Fruit fly (Drosophila melanogaster) ovary, adult (tissue): ENCODE data around the gene CG7079.

Experiments used
- CG17801 ChIP-seq: fragments of 200-800 bp; optimal IDR thresholded peaks from 2 replicates; lab custom pipeline; 2019; ENCODE audit warnings: missing biosample characterization, mild to moderate bottlenecking, missing genetic modification characterization, moderate library complexity; ENCODE audit not compliant: partially characterized antibody

The CG7079 gene

DNA sequence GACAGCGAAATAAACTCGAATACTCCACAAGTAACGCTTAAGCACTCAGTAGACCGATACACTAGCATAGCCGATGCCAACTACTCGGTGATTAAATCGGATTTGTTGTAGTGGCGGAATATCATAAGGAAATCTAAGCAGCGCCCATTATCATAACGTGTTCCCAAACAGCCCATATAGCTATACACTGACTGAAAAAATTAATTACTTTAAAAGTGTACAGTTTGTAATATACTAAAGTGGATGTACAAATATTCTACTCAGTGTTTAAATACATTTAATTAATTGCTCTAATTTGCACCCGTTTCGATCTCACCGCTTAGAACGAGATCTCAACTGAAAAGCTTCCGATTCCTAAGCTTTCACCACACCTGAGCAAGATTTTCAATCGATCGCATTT is at the start of gene CG7079:
CG7079 (minus strand) TSS at position 101 of the 400 bp plus-strand sequence.
- TF ChIP-seq CG17801 (GFP tag; lab: Kevin White, UChicago) = no peak

DNA sequence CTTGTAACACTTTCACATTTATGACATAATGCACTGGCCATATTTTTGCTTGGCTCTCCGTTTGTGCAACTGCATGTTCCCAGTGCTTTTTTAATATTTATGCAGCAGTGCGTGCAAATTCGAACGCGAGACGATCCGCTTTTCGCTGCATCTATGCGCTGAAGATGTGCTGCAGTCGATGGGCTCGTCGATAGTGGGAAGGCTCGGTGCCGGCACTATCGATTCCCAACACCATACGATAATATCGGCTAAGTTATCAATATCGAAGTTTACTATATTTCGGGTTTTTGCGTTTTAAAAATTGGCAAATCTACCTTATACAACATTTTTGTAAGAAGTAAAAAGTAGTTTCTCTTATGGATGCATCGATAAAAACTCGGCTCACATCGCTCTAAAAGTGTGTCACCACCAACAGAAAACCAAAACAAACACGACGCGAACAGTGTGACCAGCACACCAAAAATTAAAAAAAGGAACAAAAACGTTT is 49.0 kb upstream of the CG7079 start, which contains the start of gene RhoGAP93B:
RhoGAP93B (minus strand) TSS at position 197 of the 487 bp plus-strand sequence.
- TF ChIP-seq CG17801 (GFP tag; lab: Kevin White, UChicago) = peak; percentile 95

DNA sequence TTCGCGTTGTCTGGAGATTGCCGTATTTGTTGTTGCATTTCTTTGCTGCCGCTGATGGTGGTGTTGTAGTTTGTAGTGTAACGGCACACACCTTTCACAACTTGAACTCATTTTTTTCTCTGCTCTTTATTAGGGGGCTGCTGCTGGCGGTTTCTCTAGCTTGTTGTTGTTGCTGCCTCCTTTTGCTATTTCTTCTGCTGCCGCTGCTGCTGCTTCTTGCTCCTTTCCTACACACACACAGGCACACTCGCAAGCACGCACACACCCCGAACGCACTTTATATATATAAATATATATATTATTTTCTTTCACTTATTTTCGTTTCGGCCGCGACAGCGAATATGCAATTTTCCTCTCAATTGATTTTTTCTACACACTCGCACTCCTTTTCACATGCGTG is 48.5 kb upstream of the CG7079 start:
- TF ChIP-seq CG17801 (GFP tag; lab: Kevin White, UChicago) = no peak

DNA sequence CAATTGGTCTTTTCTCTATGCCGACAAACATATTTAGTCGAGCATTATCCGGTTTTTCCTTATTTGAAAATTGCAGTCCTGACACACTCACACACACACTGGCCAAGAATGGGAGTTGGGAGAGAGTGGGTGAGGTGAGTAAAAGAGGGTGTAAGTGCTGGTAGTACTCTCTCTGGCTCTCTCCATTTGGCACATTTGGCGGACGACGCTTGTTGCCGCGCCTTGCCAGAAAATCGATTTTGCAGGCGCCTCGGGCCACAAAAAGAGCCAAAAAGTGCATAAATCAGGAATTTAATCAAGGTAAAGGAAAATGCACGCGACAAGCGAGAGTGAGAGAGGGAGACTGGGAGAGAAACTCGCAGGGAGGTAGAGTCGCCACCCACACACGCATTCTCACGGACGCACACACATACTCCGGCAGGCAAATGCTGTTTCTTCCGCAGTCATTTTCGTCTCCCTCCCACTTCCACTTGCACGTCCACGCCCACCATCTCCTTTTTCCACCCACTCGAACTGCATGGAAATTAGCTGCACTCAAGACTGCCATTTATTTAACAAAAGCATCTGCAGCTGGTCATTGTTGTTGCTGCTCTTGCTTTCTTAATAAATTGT is 48.0 kb upstream of the CG7079 start:
- no peak for TF ChIP-seq CG17801 (GFP tag; lab: Kevin White, UChicago)

DNA sequence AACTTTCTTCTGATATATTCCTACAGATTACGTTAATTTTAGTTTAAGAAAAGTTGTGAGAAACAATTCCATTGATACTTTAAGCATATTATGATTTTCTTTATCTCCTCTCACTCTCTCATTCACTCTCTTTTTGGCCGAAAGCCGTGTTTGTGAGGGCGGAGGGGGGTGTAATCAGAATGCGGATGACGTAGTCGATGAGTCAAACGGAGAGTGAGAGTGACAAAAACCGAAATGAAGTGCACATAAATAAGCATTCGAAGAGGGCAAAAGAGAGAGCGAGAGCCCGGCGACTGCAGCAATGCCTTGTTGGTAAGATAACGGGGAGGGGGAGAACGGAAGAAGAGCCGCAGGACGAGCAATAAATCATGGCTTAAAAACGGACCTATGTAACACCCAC is 45.7 kb upstream of the CG7079 start:
- TF ChIP-seq CG17801 (GFP tag; lab: Kevin White, UChicago) = no peak

DNA sequence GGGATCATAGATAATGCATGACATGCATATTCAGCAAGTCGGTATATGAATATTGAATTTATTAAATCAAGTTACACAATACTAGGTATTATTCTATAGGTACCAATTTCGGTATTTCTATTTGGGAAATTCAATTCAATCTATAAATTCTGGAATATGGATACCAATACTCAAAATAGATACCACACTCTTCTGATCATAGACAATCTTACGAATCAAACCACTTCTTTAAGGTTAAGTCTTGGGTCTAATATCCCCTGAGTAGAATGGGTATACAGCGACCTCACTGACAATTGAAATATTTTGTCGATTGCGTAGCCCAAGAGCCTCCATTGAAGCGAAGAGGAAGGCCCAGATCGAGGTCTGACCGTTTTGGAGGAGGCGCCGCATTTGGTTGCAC is 44.2 kb upstream of the CG7079 start:
- TF ChIP-seq CG17801 (GFP tag; lab: Kevin White, UChicago) = no peak

DNA sequence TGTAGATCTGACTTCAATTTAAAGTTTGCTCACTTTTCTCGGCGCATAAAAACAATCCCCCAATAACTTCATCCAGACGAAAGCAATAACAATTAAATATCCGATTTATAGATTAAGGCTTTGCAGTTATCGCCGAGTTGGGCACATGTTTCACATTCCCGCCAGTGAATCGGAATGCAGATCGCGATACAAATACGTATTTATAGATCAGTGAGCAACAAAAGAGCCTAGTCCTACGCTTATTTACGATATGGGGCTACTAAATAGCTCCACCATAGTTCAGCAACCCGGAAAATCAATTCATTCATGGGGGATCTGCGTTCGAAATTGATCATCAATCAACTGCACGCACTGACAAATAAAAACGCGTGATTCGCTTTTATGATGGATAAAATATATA is 43.4 kb upstream of the CG7079 start:
- no peak for TF ChIP-seq CG17801 (GFP tag; lab: Kevin White, UChicago)

DNA sequence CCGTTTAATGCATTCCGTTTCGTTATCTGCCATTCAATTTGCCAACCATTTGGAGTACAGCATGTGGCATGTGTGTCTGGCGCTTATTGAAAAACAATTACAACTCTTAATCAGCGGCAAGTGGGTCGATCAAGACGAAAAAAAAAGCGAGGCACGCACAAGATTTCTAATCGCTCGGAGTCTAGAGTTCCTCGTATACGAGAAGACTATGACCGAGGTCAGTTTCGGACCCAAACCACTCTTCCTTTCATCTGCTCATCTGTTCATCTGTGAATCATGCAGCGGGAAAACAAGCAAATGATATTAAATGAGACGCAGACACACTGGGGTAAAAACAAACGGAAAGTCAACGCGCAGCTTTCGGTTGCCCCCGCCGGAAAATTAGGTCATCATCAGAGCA is 42.9 kb upstream of the CG7079 start:
- no peak for TF ChIP-seq CG17801 (GFP tag; lab: Kevin White, UChicago)

DNA sequence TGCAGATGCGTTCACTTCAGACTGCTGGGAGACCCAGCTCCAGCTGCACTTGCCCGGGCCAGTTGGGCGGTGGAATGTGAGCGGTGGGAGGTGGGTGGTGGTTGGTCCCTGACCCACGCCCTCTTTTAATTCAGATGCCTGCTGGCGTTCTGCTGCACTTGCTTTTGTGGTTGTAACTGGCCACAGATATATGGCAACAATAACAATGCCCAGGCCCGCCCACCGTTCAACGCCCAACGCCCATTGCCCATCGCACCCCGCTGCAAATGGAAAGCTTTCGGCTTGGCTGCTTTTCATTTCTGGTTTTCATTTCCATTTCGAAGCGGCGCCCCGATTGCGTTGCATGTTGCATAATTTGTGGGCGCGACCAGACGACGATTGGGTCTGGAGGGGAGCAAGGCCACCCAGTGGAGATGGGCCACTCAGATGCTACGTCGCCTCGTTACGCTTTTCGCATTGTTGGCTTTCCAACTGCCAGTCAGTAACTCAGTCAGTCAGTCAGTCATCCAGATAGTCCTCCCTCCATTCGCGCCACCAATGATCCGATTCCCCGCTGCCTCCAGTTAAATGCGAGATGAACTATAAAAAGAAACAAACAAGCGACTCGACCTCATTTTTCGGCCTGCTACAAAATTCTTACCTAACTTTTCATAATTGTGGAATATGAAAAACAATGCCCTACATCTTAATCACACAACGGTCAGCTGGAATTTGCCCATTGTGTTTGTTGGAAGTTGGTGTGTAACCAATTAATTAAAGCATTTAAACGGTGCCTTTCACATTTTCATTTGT is 41.8 kb upstream of the CG7079 start:
- TF ChIP-seq CG17801 (GFP tag; lab: Kevin White, UChicago) = no peak

DNA sequence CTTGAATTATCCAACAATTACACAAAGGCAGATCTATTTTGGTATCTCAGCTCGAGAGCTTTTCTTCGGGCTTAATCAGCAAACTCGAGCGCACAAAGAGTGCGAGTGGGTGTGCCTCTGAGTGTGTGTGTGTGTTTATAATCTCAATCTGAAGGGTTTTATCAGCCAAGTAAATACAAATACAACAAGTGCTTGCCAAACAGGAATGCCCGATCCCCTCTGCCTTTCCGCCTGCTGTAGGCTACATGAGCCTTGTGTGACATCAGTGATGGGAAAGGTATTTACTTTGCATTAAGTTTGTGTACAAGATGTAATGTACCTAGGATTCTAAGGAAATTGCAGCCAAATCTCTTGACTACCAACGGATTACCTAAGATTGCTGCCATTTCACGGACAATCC is 40.8 kb upstream of the CG7079 start:
- TF ChIP-seq CG17801 (GFP tag; lab: Kevin White, UChicago) = no peak

DNA sequence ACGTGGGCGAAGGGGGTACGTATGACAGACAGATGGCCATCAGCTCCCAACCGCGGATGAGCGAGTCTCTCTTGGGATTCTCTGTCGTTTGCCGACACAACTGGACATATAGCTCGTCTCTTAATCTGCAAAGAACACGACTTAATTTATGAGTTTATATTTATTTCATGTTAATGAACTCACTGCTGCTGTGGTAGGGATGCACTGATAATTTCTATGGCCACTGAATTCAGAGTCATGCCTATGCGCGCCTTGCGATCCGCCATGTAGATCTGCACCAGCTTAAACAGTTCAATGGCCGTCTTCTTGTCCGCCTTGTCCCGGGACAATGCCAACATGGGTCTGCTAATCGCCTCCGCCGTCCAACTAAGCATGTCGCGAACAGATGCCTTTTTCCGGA is 36.4 kb upstream of the CG7079 start:
- TF ChIP-seq CG17801 (GFP tag; lab: Kevin White, UChicago) = no peak

DNA sequence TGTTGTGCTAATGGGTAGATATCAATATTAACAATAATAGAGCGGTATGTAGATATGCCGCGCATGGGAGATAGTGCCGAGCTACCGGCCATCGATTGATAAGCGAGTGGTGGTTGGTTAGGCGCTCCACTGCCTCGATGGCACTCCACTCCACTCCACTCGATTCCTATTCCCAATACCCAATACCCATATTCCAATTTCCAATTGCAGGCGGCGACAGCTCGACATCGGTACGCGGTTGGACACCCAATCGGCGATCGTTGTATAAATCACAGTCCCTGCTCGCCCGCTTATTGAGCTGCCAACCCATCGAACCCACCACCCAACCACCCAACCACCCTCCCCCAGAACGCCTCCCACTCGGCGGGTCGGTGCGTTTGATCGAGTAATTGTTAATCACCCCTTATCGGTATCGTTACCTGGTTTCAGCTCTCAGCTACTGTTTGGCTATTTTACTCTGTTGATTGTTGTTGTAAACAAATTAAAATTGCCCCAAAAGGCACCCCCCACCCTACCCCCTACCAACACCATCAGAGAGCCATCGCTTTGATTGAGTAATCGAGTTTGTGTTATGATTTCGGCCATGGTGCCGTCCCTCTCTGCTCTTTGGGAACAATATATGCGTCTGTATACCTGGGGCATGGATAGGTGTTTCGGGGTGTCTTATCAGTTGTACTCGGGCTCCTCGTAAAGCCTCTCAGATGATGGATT is 32.4 kb upstream of the CG7079 start, which contains the start of gene HHEX:
HHEX (minus strand) TSS at position 51 of the 711 bp plus-strand sequence.
- no peak for TF ChIP-seq CG17801 (GFP tag; lab: Kevin White, UChicago)

DNA sequence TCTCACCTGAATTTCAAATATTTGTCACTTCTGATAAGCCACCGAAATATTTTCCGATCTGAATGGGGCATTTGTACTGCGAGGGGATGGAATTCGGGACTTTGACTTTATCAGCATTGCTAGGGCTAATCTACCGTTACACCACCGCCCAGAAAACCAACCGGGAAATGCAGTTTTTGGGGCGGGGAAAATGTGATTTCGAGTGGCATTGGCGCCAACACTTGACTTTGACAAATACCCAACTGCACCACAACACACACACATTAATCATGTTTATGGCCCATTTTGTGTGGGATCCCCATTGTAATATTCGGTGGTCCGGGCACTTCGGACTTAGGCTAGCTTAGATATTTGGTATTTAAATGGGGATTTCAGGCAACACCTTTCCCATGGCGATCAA is 30.3 kb upstream of the CG7079 start:
- no peak for TF ChIP-seq CG17801 (GFP tag; lab: Kevin White, UChicago)

DNA sequence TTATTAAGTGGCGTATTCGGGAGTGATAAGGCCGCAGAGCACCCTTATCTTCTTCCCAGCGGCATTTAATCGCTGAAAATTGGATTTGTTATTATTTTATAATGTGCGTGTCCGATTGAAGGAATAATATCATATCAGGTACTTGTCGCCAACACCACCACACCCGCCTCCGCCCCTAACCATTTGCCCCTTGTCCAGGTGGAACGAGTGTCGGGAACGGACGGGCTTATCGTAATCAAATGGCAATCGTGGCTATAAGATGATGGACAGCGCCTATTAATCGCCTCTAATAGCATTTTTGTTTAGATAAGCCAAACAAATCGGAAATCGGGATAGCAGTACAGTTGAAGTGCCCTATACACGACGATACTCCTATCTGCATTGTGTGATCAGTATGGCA is 29.6 kb upstream of the CG7079 start:
- no peak for TF ChIP-seq CG17801 (GFP tag; lab: Kevin White, UChicago)

DNA sequence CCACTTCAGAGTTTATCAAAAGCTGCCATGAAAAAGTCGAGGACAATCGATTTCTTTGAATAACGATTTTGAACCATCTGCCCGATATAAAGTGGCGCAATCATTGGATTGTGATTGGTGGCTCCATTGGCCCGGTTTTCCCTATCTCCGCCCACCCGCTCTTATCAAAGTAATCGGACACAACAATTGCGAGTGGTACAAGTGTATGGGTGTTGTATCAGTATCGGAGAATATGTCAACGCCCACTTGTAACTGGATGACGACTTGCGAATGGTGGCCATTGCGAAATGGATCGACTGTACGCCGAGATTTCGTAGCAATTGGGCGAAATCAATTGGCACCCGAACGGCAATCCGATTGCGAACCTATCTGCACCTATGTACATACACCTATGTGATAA is 28.9 kb upstream of the CG7079 start:
- TF ChIP-seq CG17801 (GFP tag; lab: Kevin White, UChicago) = no peak
